Worm (Caenorhabditis elegans) whole organism, late embryonic: ENCODE measurements around the gene hil-6.

Experiments
- ama-1 ChIP-seq: fragments of 150-350 bp; optimal IDR thresholded peaks from 2 replicates; lab custom pipeline; 2014
- ceh-31 ChIP-seq: sonication (generic microtip); optimal IDR thresholded peaks from 2 replicates; lab custom pipeline; 2016; ENCODE audit warnings: missing genetic modification characterization, missing compliant biosample characterization
- ceh-6 ChIP-seq: fragments of 200-800 bp; sonication (Bioruptor generic); optimal IDR thresholded peaks from 2 replicates; lab custom pipeline; 2018; ENCODE audit warnings: mild to moderate bottlenecking, missing genetic modification characterization, missing compliant biosample characterization
- hlh-15 ChIP-seq: sonication (generic microtip); optimal IDR thresholded peaks from 2 replicates; lab custom pipeline; 2016; ENCODE audit warnings: missing genetic modification characterization, missing compliant biosample characterization
- lim-6 ChIP-seq: sonication (generic microtip); optimal IDR thresholded peaks from 2 replicates; lab custom pipeline; 2016; ENCODE audit warnings: missing genetic modification characterization, missing compliant biosample characterization
- madf-2 ChIP-seq: sonication (generic microtip); optimal IDR thresholded peaks from 2 replicates; lab custom pipeline; 2017; ENCODE audit warnings: missing genetic modification characterization, missing compliant biosample characterization
- nfya-1 ChIP-seq: sonication (generic microtip); optimal IDR thresholded peaks from 2 replicates; lab custom pipeline; 2017; ENCODE audit warnings: missing genetic modification characterization, mild to moderate bottlenecking, missing compliant biosample characterization, antibody characterized with exemption, moderate library complexity
- nhr-11 ChIP-seq: fragments of 150-350 bp; optimal IDR thresholded peaks from 2 replicates; lab custom pipeline; 2014; ENCODE audit warnings: missing biosample characterization, missing genetic modification characterization
- pag-3 ChIP-seq: sonication (generic microtip); optimal IDR thresholded peaks from 2 replicates; lab custom pipeline; 2016; ENCODE audit warnings: missing compliant biosample characterization, missing genetic modification characterization, borderline replicate concordance
- ref-2 ChIP-seq: sonication (generic microtip); optimal IDR thresholded peaks from 2 replicates; lab custom pipeline; 2016; ENCODE audit warnings: missing genetic modification characterization, missing compliant biosample characterization
- sox-4 ChIP-seq: sonication (generic microtip); optimal IDR thresholded peaks from 2 replicates; lab custom pipeline; 2017; ENCODE audit warnings: mild to moderate bottlenecking, missing genetic modification characterization, inconsistent platforms, missing compliant biosample characterization
- unc-86 ChIP-seq: sonication (generic microtip); optimal IDR thresholded peaks from 2 replicates; lab custom pipeline; 2016; ENCODE audit warnings: missing genetic modification characterization, missing compliant biosample characterization

ce11 chrV:1998358-1998757, 33.0 kb downstream of the hil-6 start:
- TF ChIP-seq pag-3 (tag; lab: Kevin White, UChicago) (no peak), madf-2 (tag; lab: Kevin White, UChicago) (no peak), ceh-31 (tag; lab: Kevin White, UChicago) (no peak), nhr-11 (tag; lab: Kevin White, UChicago) (no peak), nfya-1 (tag; lab: Kevin White, UChicago) (no peak), ama-1 (lab: Kevin White, UChicago) (no peak), ref-2 (tag; lab: Kevin White, UChicago) (no peak), sox-4 (tag; lab: Kevin White, UChicago) (no peak), unc-86 (tag; lab: Kevin White, UChicago) (no peak), ceh-6 (GFP tag; lab: Kevin White, UChicago) (no peak), lim-6 (tag; lab: Kevin White, UChicago) (no peak), hlh-15 (tag; lab: Kevin White, UChicago) (no peak)
